Worm (Caenorhabditis elegans): ENCODE measurements around the gene smk-1.
A peak's percentile ranks its signal among the peaks of the same experiment; 100 is the strongest.

The smk-1 gene

DNA sequence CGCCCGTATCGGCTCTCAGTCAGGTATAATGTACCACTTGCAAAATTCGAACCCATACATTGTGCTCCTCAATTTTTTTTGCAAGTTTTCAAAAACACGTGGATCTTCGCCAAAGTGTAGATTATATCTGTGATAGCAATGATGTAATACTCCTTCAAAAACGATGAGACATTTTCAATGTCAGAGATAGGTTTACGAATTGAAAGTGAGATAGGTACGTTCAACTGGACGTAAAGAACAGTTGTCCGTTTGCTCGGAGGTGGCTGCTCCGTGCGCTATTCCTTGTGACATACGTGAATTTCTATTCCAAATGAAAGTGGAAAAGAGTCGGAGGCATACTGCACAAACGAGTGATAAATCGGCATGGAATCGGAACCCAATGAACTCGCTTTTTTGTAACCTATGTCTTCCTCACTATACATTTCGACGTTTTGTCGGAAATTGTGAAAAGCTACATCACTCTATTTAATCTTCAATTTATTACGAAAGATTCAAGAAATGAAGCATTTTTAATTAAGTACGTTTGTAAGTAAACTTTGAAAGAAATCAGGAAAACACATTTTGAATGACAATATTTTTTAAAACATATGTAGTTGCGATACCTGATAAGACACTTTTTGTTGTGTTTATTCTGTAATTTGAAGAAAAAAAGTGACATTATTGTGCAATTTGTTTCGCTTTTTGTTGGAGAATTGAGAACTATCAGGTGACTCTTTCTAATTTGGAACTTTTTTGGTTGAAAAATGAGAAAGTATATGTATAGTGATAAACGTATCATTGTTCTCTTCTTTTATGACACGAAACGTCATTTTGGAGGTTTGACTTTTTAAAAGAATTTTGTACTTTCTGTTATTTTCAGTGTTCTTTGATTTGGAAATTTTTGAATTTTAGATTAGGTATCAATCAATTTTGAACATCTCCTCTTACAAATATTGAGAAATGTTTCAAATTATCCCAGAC is 47.1 kb downstream of the smk-1 start:
- peak; percentile 62 for TF ChIP-seq unc-62 (GFP tag; optimal IDR thresholded peaks at IDR 0.05)
- no peak for TF ChIP-seq ces-1 (GFP tag; optimal IDR thresholded peaks at IDR 0.05)
- TF ChIP-seq hlh-1 (tag; optimal IDR thresholded peaks at IDR 0.05) = peak; percentile 85
- TF ChIP-seq unc-120 (tag; optimal IDR thresholded peaks at IDR 0.05; ENCODE audit: poor library complexity, severe bottlenecking) = peak; percentile 15

DNA sequence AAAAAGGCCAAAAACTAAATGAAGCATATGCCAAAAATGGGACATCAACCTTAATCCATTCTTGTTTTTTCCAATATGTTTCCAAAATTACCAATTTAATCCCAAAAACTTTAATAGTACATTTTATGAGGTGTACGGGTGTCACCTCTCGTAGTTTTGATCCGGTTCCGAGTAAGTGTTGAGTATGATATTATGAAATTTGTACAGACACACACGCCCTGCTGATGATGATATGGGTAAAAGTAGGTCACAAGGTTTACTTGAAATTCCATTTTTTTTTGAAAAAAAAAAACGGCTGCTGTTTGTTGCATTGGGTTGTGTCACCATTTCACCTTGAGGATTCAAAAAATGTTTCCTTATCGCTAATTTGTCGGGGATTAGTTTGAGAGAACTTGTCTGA is 50.3 kb downstream of the smk-1 start:
- TF ChIP-seq unc-62 (GFP tag; optimal IDR thresholded peaks at IDR 0.05) = no peak

DNA sequence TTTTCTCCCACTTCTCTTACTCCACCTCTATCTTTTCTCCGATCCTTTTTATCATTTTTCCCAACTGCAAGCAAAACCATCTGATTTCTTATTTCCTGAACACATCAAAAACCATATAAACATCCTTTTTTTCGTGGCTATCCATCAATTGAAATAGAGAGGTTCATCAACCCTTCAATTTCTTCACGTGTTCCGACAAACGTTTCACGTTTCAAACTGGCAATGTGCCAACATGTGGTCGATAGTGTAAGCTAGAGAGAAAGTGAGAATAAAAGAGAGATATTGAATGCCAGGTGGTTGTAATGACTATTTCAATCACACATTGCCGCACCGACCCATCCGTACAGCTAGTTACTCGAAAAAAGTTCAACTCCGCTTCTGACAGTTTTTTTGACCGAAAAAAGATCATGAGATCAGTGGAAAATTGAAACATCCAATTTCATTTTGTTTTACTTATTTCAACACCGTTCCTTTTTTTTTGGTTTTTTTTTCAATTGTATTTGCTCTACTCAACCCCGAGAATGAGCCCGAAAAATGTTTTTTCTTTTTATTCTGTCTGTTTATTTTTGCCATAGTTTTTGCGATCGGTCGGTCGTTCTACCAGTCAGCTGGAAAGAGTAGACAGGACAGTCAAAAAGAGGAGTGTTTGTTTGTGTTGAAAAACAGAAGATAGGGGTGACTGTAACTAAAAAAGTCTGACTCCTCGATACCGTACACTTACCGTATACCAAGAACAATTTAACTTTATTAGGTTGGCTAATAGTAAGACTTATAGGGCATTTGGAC is 51.2 kb downstream of the smk-1 start:
- TF ChIP-seq unc-62 (GFP tag; optimal IDR thresholded peaks at IDR 0.05) (peak; percentile 70), blmp-1 (tag; optimal IDR thresholded peaks at IDR 0.05) (no peak), cnd-1 (tag; optimal IDR thresholded peaks at IDR 0.05) (no peak), hlh-1 (tag; optimal IDR thresholded peaks at IDR 0.05) (peak; percentile 96), unc-120 (tag; optimal IDR thresholded peaks at IDR 0.05; ENCODE audit: poor library complexity, severe bottlenecking) (peak; percentile 55)

DNA sequence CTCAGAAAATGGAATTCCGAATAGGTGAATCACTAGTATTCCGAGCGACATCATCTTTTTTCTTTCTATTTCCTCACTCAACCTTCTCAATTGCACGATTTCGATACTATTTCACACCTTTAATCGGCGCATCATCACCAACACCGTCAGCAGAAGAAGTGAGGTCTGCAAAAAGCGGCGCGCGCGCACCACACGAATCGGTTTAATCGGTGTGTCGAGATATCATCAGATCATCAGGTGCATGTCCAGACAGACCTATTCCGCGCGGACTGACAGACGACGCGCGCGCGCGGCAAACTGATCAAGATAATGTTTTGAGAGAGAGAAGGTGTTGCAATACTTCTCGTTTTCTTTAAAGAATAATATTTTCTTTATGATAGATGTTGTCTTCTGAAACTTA is 52.9 kb downstream of the smk-1 start:
- TF ChIP-seq lsy-2 (tag; optimal IDR thresholded peaks at IDR 0.05) = no peak
- no peak for TF ChIP-seq unc-39 (tag; optimal IDR thresholded peaks at IDR 0.05)
- peak; percentile 32 for TF ChIP-seq unc-62 (GFP tag; optimal IDR thresholded peaks at IDR 0.05)
- no peak for TF ChIP-seq tbx-8 (GFP tag; optimal IDR thresholded peaks at IDR 0.05)
- TF ChIP-seq lin-32 (GFP tag; optimal IDR thresholded peaks at IDR 0.05) = no peak
- TF ChIP-seq flh-1 (GFP tag; optimal IDR thresholded peaks at IDR 0.05) = no peak
- no peak for TF ChIP-seq unc-120 (tag; optimal IDR thresholded peaks at IDR 0.05; ENCODE audit: poor library complexity, severe bottlenecking)
- peak; percentile 96 for TF ChIP-seq elt-1 (tag; optimal IDR thresholded peaks at IDR 0.05; ENCODE audit: borderline replicate concordance, insufficient read depth)
- no peak for TF ChIP-seq blmp-1 (tag; optimal IDR thresholded peaks at IDR 0.05)
- no peak for TF ChIP-seq ceh-83 (GFP tag; optimal IDR thresholded peaks at IDR 0.05)
- TF ChIP-seq sptf-1 (tag; optimal IDR thresholded peaks at IDR 0.05) = no peak
- TF ChIP-seq drap-1 (GFP tag; optimal IDR thresholded peaks at IDR 0.05) = no peak
- TF ChIP-seq mls-2 (tag; optimal IDR thresholded peaks at IDR 0.05) = no peak
- TF ChIP-seq ham-2 (GFP tag; optimal IDR thresholded peaks at IDR 0.05) = peak; percentile 59
- TF ChIP-seq nhr-2 (tag; optimal IDR thresholded peaks at IDR 0.05) = no peak
- TF ChIP-seq hlh-1 (tag; optimal IDR thresholded peaks at IDR 0.05) = no peak
- no peak for TF ChIP-seq nhr-12 (tag; optimal IDR thresholded peaks at IDR 0.05)
- no peak for TF ChIP-seq elt-3 (tag; optimal IDR thresholded peaks at IDR 0.05)
- no peak for TF ChIP-seq M03D4.4 (tag; optimal IDR thresholded peaks at IDR 0.05)
- TF ChIP-seq nhr-237 (tag; optimal IDR thresholded peaks at IDR 0.05) = no peak
- no peak for TF ChIP-seq mep-1 (tag; optimal IDR thresholded peaks at IDR 0.05)
- no peak for TF ChIP-seq pha-4 (tag; optimal IDR thresholded peaks at IDR 0.05)

DNA sequence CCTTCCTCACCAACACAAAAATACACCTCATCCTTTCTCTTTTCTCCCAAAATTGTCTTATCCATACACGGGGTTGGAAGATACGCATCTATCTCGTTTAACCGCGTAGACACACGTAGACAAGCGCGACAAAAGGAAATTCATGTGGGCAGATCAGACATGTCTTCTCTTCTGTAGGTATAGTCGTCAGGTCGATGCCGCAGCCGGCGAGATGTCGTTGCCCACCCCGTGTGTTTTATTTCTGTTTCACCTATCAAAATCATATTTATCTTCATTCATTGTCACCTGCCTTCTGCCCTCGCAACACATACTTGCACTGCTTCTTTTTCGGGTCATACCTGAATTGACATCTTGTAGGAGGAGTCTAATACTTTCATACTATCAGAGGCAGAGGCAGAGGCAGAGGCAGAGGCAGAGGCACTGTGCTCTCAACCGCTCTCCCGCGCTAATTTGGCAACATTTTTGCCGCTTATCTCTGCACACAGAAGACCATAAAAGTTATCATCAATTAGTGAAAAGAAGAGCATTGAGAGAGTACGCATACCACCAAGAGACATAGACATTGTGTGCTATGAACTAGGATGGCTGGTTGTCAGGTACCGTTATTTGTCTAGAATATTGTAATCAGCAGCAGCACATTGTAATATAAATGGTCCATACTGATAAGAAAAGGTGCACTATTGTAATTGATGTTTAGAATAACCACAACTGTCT is 53.8 kb downstream of the smk-1 start:
- TF ChIP-seq elt-3 (tag; optimal IDR thresholded peaks at IDR 0.05) (no peak), elt-1 (tag; optimal IDR thresholded peaks at IDR 0.05; ENCODE audit: borderline replicate concordance, insufficient read depth) (peak; percentile 60), ceh-83 (GFP tag; optimal IDR thresholded peaks at IDR 0.05) (no peak)

All from whole organism, mixed stage, embryonic.